Fruit fly (Drosophila melanogaster) S2 (cell line): ENCODE measurements around the gene CG33332.

Experiments used
- CG8478 ChIP-seq: fragments of >200 bp; optimal IDR thresholded peaks from 2 replicates; lab custom pipeline; 2018
- CTCF ChIP-seq, 2 experiments: fragments of >200 bp; optimal IDR thresholded peaks; 2 replicates each; lab custom pipeline; 2018

- TF ChIP-seq CG8478 (lab: Kevin White, UChicago): no peak
- TF ChIP-seq CTCF (optimal IDR thresholded peaks at IDR 0.05; lab: Kevin White, UChicago): peak; percentile 5 to 50
Measured at dm6 chr3R:14893791-14894782, 7.8 kb downstream of the CG33332 start, which contains the start of gene Dph2.
